Worm (Caenorhabditis elegans) whole organism, young adult: ENCODE measurements around the gene ape-1.

ENCODE experiments used
- Y53F4B.3 ChIP-seq: fragments of 200-800 bp; sonication (Bioruptor generic); IDR thresholded peaks from 2 replicates; pipeline ENCODE4 v1.3.6; 2022; ENCODE audit warnings: missing genetic modification reagents, missing genetic modification characterization, missing compliant biosample characterization
- pha-4 ChIP-seq: fragments of 150-350 bp; sonication (generic microtip); optimal IDR thresholded peaks from 2 replicates; lab custom pipeline; 2014; ENCODE audit warnings: missing biosample characterization, missing genetic modification reagents, missing genetic modification characterization
- unc-130 ChIP-seq: sonication (generic microtip); optimal IDR thresholded peaks from 2 replicates; lab custom pipeline; 2016; ENCODE audit warnings: missing genetic modification reagents, missing genetic modification characterization, missing compliant biosample characterization

DNA sequence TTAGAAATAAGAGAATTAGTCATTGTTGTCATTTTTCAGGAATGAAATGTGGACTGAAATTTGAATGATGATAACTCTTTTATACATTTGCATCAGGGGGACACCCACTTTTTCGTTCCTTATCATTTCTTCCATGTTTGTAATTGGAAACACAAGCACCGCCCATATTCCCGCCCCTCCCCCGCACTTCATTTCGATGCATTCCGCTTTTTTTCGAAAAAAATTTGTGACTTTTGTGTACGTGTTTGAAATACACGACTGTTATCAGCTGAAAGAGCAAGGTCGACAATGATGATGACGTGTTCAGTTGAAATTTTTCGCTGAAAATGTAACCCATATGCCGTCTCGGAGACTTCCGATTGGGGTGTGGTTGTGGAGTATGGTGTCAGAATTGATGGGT, 25.0 kb upstream of the ape-1 start, which contains the start of gene zip-10:
- TF ChIP-seq pha-4 (tag; lab: Kevin White, UChicago), result no peak
- TF ChIP-seq unc-130 (GFP tag; lab: Kevin White, UChicago), result no peak
- TF ChIP-seq Y53F4B.3 (GFP tag; lab: Robert Waterston, UW), result no peak
